Worm (Caenorhabditis elegans) whole organism, late embryonic: ENCODE results near the gene ZK637.14.

Experiments used
- gmeb-2 ChIP-seq: sonication (generic microtip); optimal IDR thresholded peaks from 2 replicates; lab custom pipeline; 2016; ENCODE audit warnings: missing genetic modification characterization, inconsistent platforms, missing compliant biosample characterization
- pqm-1 ChIP-seq: sonication (generic microtip); optimal IDR thresholded peaks from 2 replicates; lab custom pipeline; 2016; ENCODE audit warnings: missing genetic modification characterization, missing compliant biosample characterization
- syd-9 ChIP-seq: sonication (generic microtip); optimal IDR thresholded peaks from 2 replicates; lab custom pipeline; 2016; ENCODE audit warnings: mild to moderate bottlenecking, missing genetic modification characterization, moderate library complexity, missing compliant biosample characterization
- unc-3 ChIP-seq, 2 experiments: fragments of 200-800 bp in 1 of 2; sonication (Bioruptor generic) in 1 of 2; sonication (generic microtip) in 1 of 2; conservative IDR thresholded peaks in 1 of 2; optimal IDR thresholded peaks in 1 of 2; 2 replicates each; pipeline versions ENCODE4 v1.3.6 to Lab custom; 2016 to 2022; ENCODE audit warnings: missing compliant biosample characterization in 2 of 2, missing genetic modification characterization in 2 of 2, missing genetic modification reagents in 1 of 2

ce11 chrIII:8867922-8868655, 20.9 kb downstream of the ZK637.14 start:
- TF ChIP-seq syd-9 (tag; lab: Kevin White, UChicago): no peak
- TF ChIP-seq unc-3 (GFP tag; conservative IDR thresholded peaks at IDR 0.05; lab: Robert Waterston, UW): no peak
- no peak for TF ChIP-seq unc-3 (tag; optimal IDR thresholded peaks at IDR 0.05; lab: Kevin White, UChicago)
- TF ChIP-seq gmeb-2: no peak
- TF ChIP-seq pqm-1: no peak
